Worm (Caenorhabditis elegans): Measurements from ENCODE around the gene slmp-1.

slmp-1 gene

ce11 chrIV:3254443-3254842 is 40.9 kb downstream of the slmp-1 start, which contains the start of gene dmd-9:
TSS of gene dmd-9 (minus strand) at chrIV:3254543.
- TF ChIP-seq ccch-3 (GFP tag; optimal IDR thresholded peaks at IDR 0.05) (no peak), Y53F4B.3 (GFP tag; IDR thresholded peaks at IDR 0.05) (no peak), nhr-90 (tag; optimal IDR thresholded peaks at IDR 0.05) (no peak), ama-1 (optimal IDR thresholded peaks at IDR 0.05) (no peak), ama-1 (GFP tag; optimal IDR thresholded peaks at IDR 0.05) (no peak), pha-4 (tag; optimal IDR thresholded peaks at IDR 0.05) (no peak), lin-40 (tag; optimal IDR thresholded peaks at IDR 0.05) (no peak), F22D6.2 (tag; optimal IDR thresholded peaks at IDR 0.05) (no peak), F10E7.11 (tag; optimal IDR thresholded peaks at IDR 0.05) (no peak), ztf-22 (GFP tag; optimal IDR thresholded peaks at IDR 0.05) (no peak), T07F8.4 (tag; optimal IDR thresholded peaks at IDR 0.05) (no peak), fkh-3 (tag; optimal IDR thresholded peaks at IDR 0.05) (no peak), cebp-2 (GFP tag; IDR thresholded peaks at IDR 0.05) (no peak), lin-54 (GFP tag; optimal IDR thresholded peaks at IDR 0.05) (no peak), tbx-9 (tag; optimal IDR thresholded peaks at IDR 0.05; ENCODE audit: borderline replicate concordance) (no peak), lin-26 (GFP tag; IDR thresholded peaks at IDR 0.05) (no peak)

ce11 chrIV:3256866-3257265 is 43.3 kb downstream of the slmp-1 start:
- TF ChIP-seq mel-28 (tag; optimal IDR thresholded peaks at IDR 0.05; ENCODE audit: borderline replicate concordance): no peak
- TF ChIP-seq K11D2.4 (GFP tag; IDR thresholded peaks at IDR 0.05): no peak
- no peak for TF ChIP-seq unc-62 (GFP tag; optimal IDR thresholded peaks at IDR 0.05)
- no peak for TF ChIP-seq egl-18 (GFP tag; IDR thresholded peaks at IDR 0.05)
- TF ChIP-seq Y95B8A.8 (GFP tag; IDR thresholded peaks at IDR 0.05): no peak
- no peak for TF ChIP-seq F37B4.10 (GFP tag; IDR thresholded peaks at IDR 0.05)
- no peak for TF ChIP-seq ceh-100 (GFP tag; IDR thresholded peaks at IDR 0.05)
- no peak for TF ChIP-seq ets-4 (GFP tag; optimal IDR thresholded peaks at IDR 0.05)
- TF ChIP-seq ztf-3 (GFP tag; optimal IDR thresholded peaks at IDR 0.05): no peak
- TF ChIP-seq ztf-6 (GFP tag; IDR thresholded peaks at IDR 0.05): no peak
- no peak for TF ChIP-seq hlh-12 (tag; optimal IDR thresholded peaks at IDR 0.05)
- TF ChIP-seq nhr-27 (tag; optimal IDR thresholded peaks at IDR 0.05): no peak
- no peak for TF ChIP-seq mes-4 (tag; optimal IDR thresholded peaks at IDR 0.05)
- no peak for TF ChIP-seq gei-17 (GFP tag; optimal IDR thresholded peaks at IDR 0.05)

- TF ChIP-seq chd-7 (tag; optimal IDR thresholded peaks at IDR 0.05) (no peak), K12H6.12 (tag; optimal IDR thresholded peaks at IDR 0.05) (no peak), cebp-1 (GFP tag; IDR thresholded peaks at IDR 0.05) (no peak), cebp-1 (tag; optimal IDR thresholded peaks at IDR 0.05) (peak; percentile 5), nhr-179 (tag; optimal IDR thresholded peaks at IDR 0.05) (no peak), nhr-80 (tag; optimal IDR thresholded peaks at IDR 0.05) (peak; percentile 91), madf-6 (GFP tag; IDR thresholded peaks at IDR 0.05) (0 out of 2 replicates have a peak, but pooled peaks have one; percentile 8)
These were observed 45.0 kb downstream of the slmp-1 start, which contains the start of gene T26C12.1 for ce11 chrIV:3258528-3258927. TSS of gene T26C12.1 (plus strand) at chrIV:3258910.

- TF ChIP-seq Y67H2A.10 (GFP tag; conservative IDR thresholded peaks at IDR 0.05) (no peak), F57C9.4 (tag; optimal IDR thresholded peaks at IDR 0.05) (no peak), F10E7.11 (tag; optimal IDR thresholded peaks at IDR 0.05) (no peak), ceh-91 (GFP tag; IDR thresholded peaks at IDR 0.05) (no peak), F37B4.10 (GFP tag; IDR thresholded peaks at IDR 0.05) (0 out of 2 replicates have a peak, but pooled peaks have one; percentile 56)
These were observed 46.7 kb downstream of the slmp-1 start for ce11 chrIV:3260216-3260615.
